Worm (Caenorhabditis elegans): ENCODE results near the gene fbxa-82.

Gene fbxa-82

DNA sequence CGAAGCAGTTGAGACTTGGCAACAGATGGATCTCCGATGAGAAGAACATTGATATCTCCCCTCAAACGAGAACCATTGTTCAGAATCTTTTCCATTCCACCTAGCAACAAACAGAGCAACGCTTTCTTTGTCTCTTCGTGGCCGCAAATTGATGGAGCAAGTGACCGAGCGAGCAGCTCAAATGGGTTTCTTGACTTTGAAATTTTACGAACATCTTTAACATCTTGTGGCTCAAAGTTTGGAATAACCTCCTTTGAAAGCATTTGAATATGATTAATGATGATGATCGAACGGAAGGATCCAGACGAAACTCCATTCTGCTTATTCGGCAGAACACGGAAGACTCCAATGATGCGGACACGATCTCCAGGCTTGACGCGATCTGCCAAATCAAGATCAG lies 6.1 kb upstream of the fbxa-82 start:
- TF ChIP-seq nhr-85 (tag) (peak; percentile 34), zip-4 (GFP tag; optimal IDR thresholded peaks at IDR 0.05) (no peak)

DNA sequence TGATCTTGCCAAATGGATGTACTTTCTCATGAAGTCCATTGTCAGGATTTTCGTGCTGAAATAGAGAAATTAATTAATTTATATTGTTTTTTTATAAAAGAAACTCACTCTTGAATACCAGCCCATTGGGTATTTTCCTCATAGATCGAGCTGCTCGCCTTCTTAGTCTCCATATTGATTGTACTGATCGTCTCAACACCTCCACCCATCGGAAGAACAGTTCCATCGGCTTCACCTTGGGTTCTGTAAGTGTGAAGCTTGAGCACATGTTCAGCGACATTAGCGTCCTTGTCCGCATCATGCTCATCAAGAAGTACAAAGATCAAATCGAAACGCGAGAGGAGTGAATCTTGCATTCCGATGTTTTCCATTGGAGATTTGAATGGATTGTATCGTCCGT lies 5.4 kb upstream of the fbxa-82 start:
- no peak for TF ChIP-seq C16A3.4 (tag; optimal IDR thresholded peaks at IDR 0.05)
- no peak for TF ChIP-seq nhr-28 (tag; optimal IDR thresholded peaks at IDR 0.05)
- TF ChIP-seq ces-1 (GFP tag; optimal IDR thresholded peaks at IDR 0.05) = no peak
- TF ChIP-seq mep-1 (tag; optimal IDR thresholded peaks at IDR 0.05) = no peak

DNA sequence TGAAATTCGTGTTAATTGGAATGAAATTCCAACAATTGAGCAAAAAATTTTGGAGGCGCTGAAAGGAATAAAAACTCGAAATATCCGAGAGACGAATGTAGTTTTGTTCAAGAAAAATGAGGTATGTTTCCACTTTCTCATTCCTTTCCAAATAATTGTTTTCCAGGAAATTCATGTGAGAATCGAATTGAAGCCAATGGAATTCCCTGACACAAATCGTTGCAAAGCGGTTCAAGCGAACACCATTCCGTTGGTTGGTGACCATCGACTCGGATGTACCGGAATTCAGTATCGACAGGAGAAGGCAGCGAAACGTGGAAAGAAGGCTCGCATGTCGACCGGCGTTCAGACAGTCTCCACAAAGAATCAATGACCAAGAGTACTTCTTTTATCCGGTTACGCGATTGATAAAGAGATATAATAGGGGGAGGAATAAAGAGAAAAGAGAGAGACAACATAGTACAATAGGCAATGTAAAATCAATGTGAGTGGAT lies 4.1 kb upstream of the fbxa-82 start:
- TF ChIP-seq ztf-11 (tag; optimal IDR thresholded peaks at IDR 0.05) (no peak), fkh-10 (GFP tag; optimal IDR thresholded peaks at IDR 0.05) (no peak), pax-3 (tag; optimal IDR thresholded peaks at IDR 0.05) (no peak), C34B4.2 (tag; optimal IDR thresholded peaks at IDR 0.05) (no peak), lsy-2 (tag; optimal IDR thresholded peaks at IDR 0.05) (no peak), C16A3.4 (tag; optimal IDR thresholded peaks at IDR 0.05) (no peak), ceh-63 (GFP tag; optimal IDR thresholded peaks at IDR 0.05) (no peak), nhr-90 (tag; optimal IDR thresholded peaks at IDR 0.05; ENCODE audit: poor library complexity) (no peak), dpl-1 (GFP tag; optimal IDR thresholded peaks at IDR 0.05) (no peak), egl-27 (tag; optimal IDR thresholded peaks at IDR 0.05) (no peak), unc-130 (tag; optimal IDR thresholded peaks at IDR 0.05) (no peak), ces-1 (GFP tag; optimal IDR thresholded peaks at IDR 0.05) (no peak), lin-39 (tag; optimal IDR thresholded peaks at IDR 0.05) (no peak)

DNA sequence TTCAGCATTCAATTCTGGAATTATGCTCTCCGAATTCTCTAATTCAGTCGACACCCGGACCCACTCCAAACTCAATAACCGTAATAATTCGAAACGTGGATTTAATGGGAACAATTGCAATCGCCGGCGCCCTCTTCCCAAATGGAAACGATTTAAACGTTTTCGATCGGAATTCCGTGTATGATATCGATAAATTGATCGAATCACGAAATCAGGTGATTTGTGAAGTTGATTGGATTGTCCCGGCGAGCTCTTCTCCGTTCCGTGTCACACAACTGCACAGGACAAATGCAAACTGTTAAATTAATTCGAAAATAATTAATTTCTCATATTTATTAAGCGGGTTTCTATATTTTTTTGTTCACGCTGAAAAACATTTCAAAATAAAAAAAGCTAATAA lies 3.5 kb upstream of the fbxa-82 start, which contains the start of gene C25D7.16:
Gene C25D7.16, plus strand, starts transcription at position 301 of the 400 bp plus-strand sequence.
- TF ChIP-seq ceh-90 (tag; optimal IDR thresholded peaks at IDR 0.05) (no peak), snu-23 (GFP tag; optimal IDR thresholded peaks at IDR 0.05) (no peak), efl-1 (optimal IDR thresholded peaks at IDR 0.05) (no peak), efl-1 (GFP tag; optimal IDR thresholded peaks at IDR 0.05 in 1 of 2) (peak in 1 of 2 experiments; percentile 49), nhr-84 (tag; optimal IDR thresholded peaks at IDR 0.05) (no peak), hlh-4 (tag; optimal IDR thresholded peaks at IDR 0.05) (no peak), Y116A8C.19 (tag; optimal IDR thresholded peaks at IDR 0.05; ENCODE audit: borderline replicate concordance) (no peak)

DNA sequence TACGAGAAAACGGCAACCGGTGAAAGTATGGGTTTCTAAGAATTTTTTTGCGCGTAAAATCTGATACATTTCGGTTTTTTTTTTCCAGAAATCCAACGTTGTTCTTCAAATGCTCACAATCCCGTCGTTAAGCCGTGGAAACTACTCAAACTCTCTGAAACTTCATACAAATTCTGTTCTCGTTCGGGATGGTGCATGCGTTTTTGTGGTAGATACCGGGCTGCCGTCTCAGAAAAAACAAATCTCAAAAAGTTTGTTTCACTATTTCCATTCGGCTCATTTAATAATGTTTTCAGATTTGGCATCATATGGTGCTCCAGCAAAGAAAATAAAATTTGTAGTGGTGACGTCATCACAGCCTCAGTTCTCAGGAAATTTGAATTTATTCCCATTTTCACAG lies 2.4 kb upstream of the fbxa-82 start:
- TF ChIP-seq lin-35 (GFP tag; optimal IDR thresholded peaks at IDR 0.05) (no peak), ces-1 (GFP tag; optimal IDR thresholded peaks at IDR 0.05) (no peak), Y116A8C.19 (tag; optimal IDR thresholded peaks at IDR 0.05; ENCODE audit: borderline replicate concordance) (no peak), dpl-1 (GFP tag; optimal IDR thresholded peaks at IDR 0.05) (no peak), sup-37 (GFP tag; optimal IDR thresholded peaks at IDR 0.05) (no peak), hlh-17 (GFP tag; optimal IDR thresholded peaks at IDR 0.05; ENCODE audit: borderline replicate concordance) (no peak), lin-14 (GFP tag; optimal IDR thresholded peaks at IDR 0.05) (no peak), nhr-90 (tag; optimal IDR thresholded peaks at IDR 0.05; ENCODE audit: poor library complexity) (no peak), nhr-19 (GFP tag; conservative IDR thresholded peaks at IDR 0.05) (no peak), sox-4 (tag; optimal IDR thresholded peaks at IDR 0.05) (no peak), sptf-1 (tag; optimal IDR thresholded peaks at IDR 0.05) (no peak)

DNA sequence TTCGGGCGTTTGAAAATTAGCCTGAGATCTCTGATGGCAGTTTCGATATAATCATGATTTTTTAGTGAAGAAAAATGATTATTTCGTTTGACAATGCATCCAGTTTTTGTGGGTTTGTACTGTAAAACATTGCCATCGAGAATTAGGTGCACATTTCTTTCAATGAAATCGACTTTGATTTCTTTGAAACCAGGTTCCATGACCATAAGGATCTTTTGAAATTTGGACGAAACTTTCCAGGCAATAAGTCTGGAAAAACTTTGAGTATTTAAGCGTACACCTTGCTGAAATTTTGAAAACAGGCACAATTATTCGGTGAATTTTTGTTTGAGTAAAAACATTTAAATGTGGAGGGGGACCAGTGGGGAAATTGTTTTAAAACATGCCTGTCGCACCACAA lies 610 bp downstream of the fbxa-82 start:
- no peak for TF ChIP-seq nhr-76 (tag; optimal IDR thresholded peaks at IDR 0.05)
- TF ChIP-seq ces-1 (GFP tag; optimal IDR thresholded peaks at IDR 0.05) = no peak
- no peak for TF ChIP-seq skn-1 (tag; optimal IDR thresholded peaks at IDR 0.05)
- no peak for TF ChIP-seq nhr-77 (tag; optimal IDR thresholded peaks at IDR 0.05)
- no peak for TF ChIP-seq unc-62 (GFP tag; optimal IDR thresholded peaks at IDR 0.05)
- TF ChIP-seq dsc-1 (tag; optimal IDR thresholded peaks at IDR 0.05) = no peak
- no peak for TF ChIP-seq lir-3 (tag; optimal IDR thresholded peaks at IDR 0.05; ENCODE audit: poor library complexity)
- TF ChIP-seq sup-37 (GFP tag; optimal IDR thresholded peaks at IDR 0.05) = no peak
- TF ChIP-seq aha-1 (tag; optimal IDR thresholded peaks at IDR 0.05) = no peak

All from whole organism, L1 larva.